Worm (Caenorhabditis elegans) whole organism, late embryonic: ENCODE measurements around the gene crh-2.

Source experiments
- C08G9.2 ChIP-seq: sonication (generic microtip); optimal IDR thresholded peaks from 2 replicates; lab custom pipeline; 2016; ENCODE audit warnings: mild to moderate bottlenecking, missing genetic modification characterization, moderate library complexity, missing compliant biosample characterization
- K02D7.2 ChIP-seq: sonication (generic microtip); optimal IDR thresholded peaks from 2 replicates; lab custom pipeline; 2017; ENCODE audit warnings: mild to moderate bottlenecking, missing genetic modification characterization, missing compliant biosample characterization
- ahr-1 ChIP-seq: sonication (generic microtip); optimal IDR thresholded peaks from 2 replicates; lab custom pipeline; 2016; ENCODE audit warnings: missing genetic modification characterization, missing compliant biosample characterization
- ama-1 ChIP-seq: fragments of 150-350 bp; optimal IDR thresholded peaks from 2 replicates; lab custom pipeline; 2014
- ceh-14 ChIP-seq: sonication (generic microtip); optimal IDR thresholded peaks from 2 replicates; lab custom pipeline; 2016; ENCODE audit warnings: missing genotype, missing genetic modification characterization, missing compliant biosample characterization
- ceh-18 ChIP-seq: sonication (generic microtip); optimal IDR thresholded peaks from 2 replicates; lab custom pipeline; 2016; ENCODE audit warnings: missing genetic modification characterization, missing compliant biosample characterization
- ceh-19 ChIP-seq: fragments of 200-800 bp; sonication (Bioruptor generic); optimal IDR thresholded peaks from 2 replicates; lab custom pipeline; 2018; ENCODE audit warnings: mild to moderate bottlenecking, missing genetic modification characterization, missing compliant biosample characterization
- ceh-2 ChIP-seq: sonication (generic microtip); optimal IDR thresholded peaks from 2 replicates; lab custom pipeline; 2016; ENCODE audit warnings: missing genotype, missing genetic modification characterization, missing compliant biosample characterization
- ceh-30 ChIP-seq: fragments of 150-350 bp; optimal IDR thresholded peaks from 2 replicates; lab custom pipeline; 2014; ENCODE audit warnings: missing biosample characterization, missing genetic modification characterization
- ceh-31 ChIP-seq: sonication (generic microtip); optimal IDR thresholded peaks from 2 replicates; lab custom pipeline; 2016; ENCODE audit warnings: missing genetic modification characterization, missing compliant biosample characterization
- ceh-34 ChIP-seq: sonication (generic microtip); optimal IDR thresholded peaks from 2 replicates; lab custom pipeline; 2016; ENCODE audit warnings: mild to moderate bottlenecking, missing genetic modification characterization, missing compliant biosample characterization
- ceh-45 ChIP-seq: fragments of 200-800 bp; sonication (Bioruptor generic); IDR thresholded peaks from 2 replicates; pipeline ENCODE4 v1.3.6; 2022; ENCODE audit warnings: missing genetic modification reagents, missing genetic modification characterization, missing compliant biosample characterization
- ceh-6 ChIP-seq: fragments of 200-800 bp; sonication (Bioruptor generic); optimal IDR thresholded peaks from 2 replicates; lab custom pipeline; 2018; ENCODE audit warnings: mild to moderate bottlenecking, missing genetic modification characterization, missing compliant biosample characterization
- ceh-9 ChIP-seq: sonication (generic microtip); optimal IDR thresholded peaks from 2 replicates; lab custom pipeline; 2016; ENCODE audit warnings: mild to moderate bottlenecking, missing genetic modification characterization, inconsistent platforms, missing compliant biosample characterization
- dve-1 ChIP-seq: sonication (generic microtip); optimal IDR thresholded peaks from 2 replicates; lab custom pipeline; 2017; ENCODE audit warnings: antibody characterized with exemption, mild to moderate bottlenecking, missing genetic modification characterization, missing compliant biosample characterization
- elt-2 ChIP-seq: sonication (generic microtip); optimal IDR thresholded peaks from 2 replicates; lab custom pipeline; 2016; ENCODE audit warnings: missing genetic modification reagents, missing genetic modification characterization, missing compliant biosample characterization
- elt-4 ChIP-seq: sonication (generic microtip); optimal IDR thresholded peaks from 2 replicates; lab custom pipeline; 2016; ENCODE audit warnings: missing genetic modification characterization, missing compliant biosample characterization
- ets-4 ChIP-seq: sonication (generic microtip); optimal IDR thresholded peaks from 2 replicates; lab custom pipeline; 2016; ENCODE audit warnings: missing genetic modification characterization, missing compliant biosample characterization
- fkh-6 ChIP-seq: sonication (generic microtip); optimal IDR thresholded peaks from 2 replicates; lab custom pipeline; 2016; ENCODE audit warnings: missing genetic modification characterization, missing compliant biosample characterization
- hlh-15 ChIP-seq: sonication (generic microtip); optimal IDR thresholded peaks from 2 replicates; lab custom pipeline; 2016; ENCODE audit warnings: missing genetic modification characterization, missing compliant biosample characterization
- hlh-30 ChIP-seq: sonication (generic microtip); optimal IDR thresholded peaks from 2 replicates; lab custom pipeline; 2017; ENCODE audit warnings: antibody characterized with exemption, missing genetic modification characterization, missing compliant biosample characterization; ENCODE audit not compliant: insufficient read depth
- hlh-6 ChIP-seq: sonication (generic microtip); optimal IDR thresholded peaks from 2 replicates; lab custom pipeline; 2016; ENCODE audit warnings: missing genotype, missing genetic modification characterization, missing compliant biosample characterization
- hlh-8 ChIP-seq: sonication (generic microtip); optimal IDR thresholded peaks from 2 replicates; lab custom pipeline; 2016; ENCODE audit warnings: missing genotype, missing genetic modification characterization, missing compliant biosample characterization
- lim-6 ChIP-seq: sonication (generic microtip); optimal IDR thresholded peaks from 2 replicates; lab custom pipeline; 2016; ENCODE audit warnings: missing genetic modification characterization, missing compliant biosample characterization
- lin-11 ChIP-seq: fragments of 200-800 bp; sonication (Bioruptor generic); optimal IDR thresholded peaks from 2 replicates; lab custom pipeline; 2018; ENCODE audit warnings: mild to moderate bottlenecking, missing genetic modification characterization, missing compliant biosample characterization
- madf-2 ChIP-seq: sonication (generic microtip); optimal IDR thresholded peaks from 2 replicates; lab custom pipeline; 2017; ENCODE audit warnings: missing genetic modification characterization, missing compliant biosample characterization
- nfya-1 ChIP-seq: sonication (generic microtip); optimal IDR thresholded peaks from 2 replicates; lab custom pipeline; 2017; ENCODE audit warnings: missing genetic modification characterization, mild to moderate bottlenecking, missing compliant biosample characterization, antibody characterized with exemption, moderate library complexity
- nhr-11 ChIP-seq: fragments of 150-350 bp; optimal IDR thresholded peaks from 2 replicates; lab custom pipeline; 2014; ENCODE audit warnings: missing biosample characterization, missing genetic modification characterization
- nhr-232 ChIP-seq: sonication (generic microtip); optimal IDR thresholded peaks from 2 replicates; lab custom pipeline; 2016; ENCODE audit warnings: missing genetic modification characterization, missing compliant biosample characterization
- pag-3 ChIP-seq: sonication (generic microtip); optimal IDR thresholded peaks from 2 replicates; lab custom pipeline; 2016; ENCODE audit warnings: missing compliant biosample characterization, missing genetic modification characterization, borderline replicate concordance
- pax-1 ChIP-seq: fragments of 150-350 bp; optimal IDR thresholded peaks from 2 replicates; lab custom pipeline; 2014; ENCODE audit warnings: missing biosample characterization, missing genetic modification characterization
- pha-2 ChIP-seq: sonication (generic microtip); optimal IDR thresholded peaks from 2 replicates; lab custom pipeline; 2017; ENCODE audit warnings: mild to moderate bottlenecking, missing genetic modification characterization, missing compliant biosample characterization
- pqm-1 ChIP-seq: sonication (generic microtip); optimal IDR thresholded peaks from 2 replicates; lab custom pipeline; 2016; ENCODE audit warnings: missing genetic modification characterization, missing compliant biosample characterization
- pros-1 ChIP-seq: fragments of 150-350 bp; optimal IDR thresholded peaks from 2 replicates; lab custom pipeline; 2014; ENCODE audit warnings: missing biosample characterization, missing genetic modification reagents, missing genetic modification characterization
- ref-2 ChIP-seq: sonication (generic microtip); optimal IDR thresholded peaks from 2 replicates; lab custom pipeline; 2016; ENCODE audit warnings: missing genetic modification characterization, missing compliant biosample characterization
- rnt-1 ChIP-seq: sonication (generic microtip); optimal IDR thresholded peaks from 2 replicates; lab custom pipeline; 2016; ENCODE audit warnings: missing genetic modification characterization, missing compliant biosample characterization
- tbx-2 ChIP-seq: sonication (generic microtip); optimal IDR thresholded peaks from 2 replicates; lab custom pipeline; 2016; ENCODE audit warnings: missing genetic modification characterization, missing compliant biosample characterization
- tbx-7 ChIP-seq: sonication (generic microtip); optimal IDR thresholded peaks from 2 replicates; lab custom pipeline; 2016; ENCODE audit warnings: missing genotype, missing genetic modification characterization, missing compliant biosample characterization
- ttx-3 ChIP-seq: sonication (generic microtip); optimal IDR thresholded peaks from 2 replicates; lab custom pipeline; 2016; ENCODE audit warnings: missing genetic modification reagents, missing genetic modification characterization, missing compliant biosample characterization
- unc-3 ChIP-seq, 2 experiments: fragments of 200-800 bp in 1 of 2; sonication (Bioruptor generic) in 1 of 2; sonication (generic microtip) in 1 of 2; conservative IDR thresholded peaks in 1 of 2; optimal IDR thresholded peaks in 1 of 2; 2 replicates each; pipeline versions ENCODE4 v1.3.6 to Lab custom; 2016 to 2022; ENCODE audit warnings: missing compliant biosample characterization in 2 of 2, missing genetic modification characterization in 2 of 2, missing genetic modification reagents in 1 of 2
- unc-42 ChIP-seq: sonication (generic microtip); optimal IDR thresholded peaks from 2 replicates; lab custom pipeline; 2016; ENCODE audit warnings: missing genotype, missing genetic modification characterization, missing compliant biosample characterization
- unc-55 ChIP-seq: sonication (generic microtip); optimal IDR thresholded peaks from 2 replicates; lab custom pipeline; 2017; ENCODE audit warnings: missing biosample characterization, missing genetic modification reagents, missing genetic modification characterization
- unc-86 ChIP-seq: sonication (generic microtip); optimal IDR thresholded peaks from 2 replicates; lab custom pipeline; 2016; ENCODE audit warnings: missing genetic modification characterization, missing compliant biosample characterization
- zip-5 ChIP-seq: sonication (generic microtip); optimal IDR thresholded peaks from 2 replicates; lab custom pipeline; 2016; ENCODE audit warnings: missing genetic modification characterization, missing compliant biosample characterization
- ztf-16 ChIP-seq: sonication (generic microtip); optimal IDR thresholded peaks from 2 replicates; lab custom pipeline; 2017; ENCODE audit warnings: missing genetic modification characterization, missing compliant biosample characterization

The crh-2 gene

DNA sequence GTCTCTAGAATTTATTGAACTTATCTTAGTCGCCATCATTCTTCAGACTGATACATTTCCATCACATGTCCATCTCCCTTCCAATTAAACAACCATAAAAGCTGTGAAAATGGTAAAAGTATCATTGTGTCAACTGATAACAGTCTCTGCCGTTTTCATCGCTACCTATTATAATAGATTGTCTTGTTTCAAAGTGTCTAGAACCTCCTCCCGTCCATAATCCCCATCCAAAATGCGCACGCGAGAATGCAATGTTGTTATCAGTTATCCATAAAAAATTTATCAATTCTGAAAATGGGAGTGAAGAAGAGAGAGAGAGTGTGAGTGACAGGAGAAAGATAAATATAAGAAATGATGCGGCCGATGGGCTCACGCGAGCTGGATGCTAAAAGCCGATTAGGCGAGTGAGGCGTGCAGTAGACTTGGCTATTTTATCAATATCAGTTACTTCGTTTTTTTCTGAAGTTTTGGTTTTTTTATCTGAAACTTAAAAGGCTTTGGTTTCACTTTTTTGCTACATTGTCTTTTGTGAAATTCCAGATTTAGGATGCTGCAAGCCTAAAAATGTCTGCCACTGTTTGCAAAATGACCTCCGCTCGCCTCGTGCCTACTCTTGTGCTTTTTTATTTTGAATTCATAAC, 14.7 kb upstream of the crh-2 start:
- TF ChIP-seq dve-1 (tag; lab: Kevin White, UChicago): peak; percentile 40
- peak; percentile 96 for TF ChIP-seq elt-2
- TF ChIP-seq pqm-1 (tag; lab: Kevin White, UChicago): peak; percentile 66
- TF ChIP-seq tbx-2 (tag; lab: Kevin White, UChicago): no peak

DNA sequence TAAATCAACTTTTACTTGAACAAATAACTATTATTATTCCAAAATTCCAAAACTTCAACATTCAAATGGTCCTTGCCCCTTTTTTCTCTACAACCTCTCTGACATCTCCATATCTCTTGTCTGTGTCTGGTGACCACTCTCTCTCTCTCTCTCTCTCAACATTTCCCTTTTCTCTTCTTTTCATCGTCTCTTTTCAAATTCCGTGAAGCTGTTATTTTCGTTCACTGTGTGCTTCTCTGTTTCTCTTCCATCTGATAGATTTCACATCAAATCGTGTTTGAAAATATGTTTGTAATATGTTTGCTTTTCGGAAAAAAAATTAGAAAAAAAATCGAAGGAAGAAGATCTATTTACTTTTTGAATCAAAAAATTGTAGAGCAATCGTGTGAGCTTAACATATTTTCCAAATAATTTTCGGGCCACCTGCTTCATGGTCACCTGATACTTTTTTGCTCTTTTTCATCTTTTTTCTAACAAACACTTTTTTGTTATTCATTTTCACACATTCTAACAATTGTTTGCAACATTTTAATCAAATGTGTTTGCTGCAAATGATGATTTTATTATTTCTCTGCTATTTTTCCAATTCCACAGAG, 13.7 kb upstream of the crh-2 start:
- TF ChIP-seq unc-42 (tag; lab: Kevin White, UChicago) (peak; percentile 10), ceh-9 (tag; lab: Kevin White, UChicago) (no peak), ama-1 (lab: Kevin White, UChicago) (no peak), ceh-45 (GFP tag; lab: Robert Waterston, UW) (no peak), unc-55 (GFP tag; lab: Kevin White, UChicago) (peak; percentile 59), hlh-15 (no peak), fkh-6 (tag; lab: Kevin White, UChicago) (no peak), elt-4 (tag; lab: Kevin White, UChicago) (no peak), nhr-11 (no peak), pax-1 (no peak), madf-2 (tag; lab: Kevin White, UChicago) (no peak), C08G9.2 (no peak), hlh-30 (tag; lab: Kevin White, UChicago) (peak; percentile 61), ceh-31 (no peak), ceh-18 (tag; lab: Kevin White, UChicago) (peak; percentile 31), ceh-6 (GFP tag; lab: Kevin White, UChicago) (no peak), unc-3 (GFP tag; conservative IDR thresholded peaks at IDR 0.05; lab: Robert Waterston, UW) (no peak), unc-3 (tag; optimal IDR thresholded peaks at IDR 0.05; lab: Kevin White, UChicago) (no peak), nfya-1 (tag; lab: Kevin White, UChicago) (peak; percentile 7), lin-11 (no peak), ceh-2 (tag; lab: Kevin White, UChicago) (no peak), ceh-34 (tag; lab: Kevin White, UChicago) (no peak)
- TF ChIP-seq, all 69 proteins: peak for 5

- TF ChIP-seq K02D7.2 (no peak), hlh-8 (tag; lab: Kevin White, UChicago) (no peak), hlh-15 (no peak), pqm-1 (tag; lab: Kevin White, UChicago) (no peak), nhr-232 (no peak), ztf-16 (tag; lab: Kevin White, UChicago) (no peak), ceh-30 (tag; lab: Kevin White, UChicago) (no peak), ahr-1 (tag; lab: Kevin White, UChicago) (no peak), lim-6 (tag; lab: Kevin White, UChicago) (no peak), tbx-2 (tag; lab: Kevin White, UChicago) (no peak), ets-4 (tag; lab: Kevin White, UChicago) (no peak), ref-2 (tag; lab: Kevin White, UChicago) (no peak), unc-86 (tag; lab: Kevin White, UChicago) (no peak), zip-5 (tag; lab: Kevin White, UChicago) (no peak)
- TF ChIP-seq, all 69 proteins: peak for 0
These were observed 12.1 kb upstream of the crh-2 start, which contains the start of gene msp-50 for ce11 chrII:5199497-5199896. Gene msp-50 (plus strand): TSS chrII:5199797.

DNA sequence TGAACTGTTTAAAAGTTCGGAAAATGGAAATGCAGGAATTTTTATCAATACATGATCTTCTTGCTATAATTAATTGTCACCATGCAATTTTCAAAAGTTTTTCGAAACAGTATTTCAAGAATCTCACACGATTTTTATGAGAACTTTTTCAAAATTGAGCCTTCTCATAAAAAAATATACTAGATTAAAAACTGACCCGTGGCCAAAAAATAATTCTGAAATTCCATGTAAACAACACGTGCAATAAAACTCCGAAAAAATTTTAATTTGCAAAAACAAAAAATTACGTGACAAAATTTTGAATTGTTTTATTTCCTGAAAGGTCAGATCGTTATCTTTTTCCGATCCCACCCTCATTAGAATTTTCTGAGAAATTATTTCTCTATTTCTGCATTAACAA, 8.1 kb upstream of the crh-2 start, which contains the start of gene C34F11.5:
C34F11.5 (plus strand) TSS at position 301 of the 400 bp plus-strand sequence.
- TF ChIP-seq pros-1 (tag; lab: Kevin White, UChicago) (no peak), rnt-1 (no peak), ceh-2 (tag; lab: Kevin White, UChicago) (no peak), pag-3 (no peak), unc-3 (GFP tag; conservative IDR thresholded peaks at IDR 0.05; lab: Robert Waterston, UW) (no peak), unc-3 (tag; optimal IDR thresholded peaks at IDR 0.05; lab: Kevin White, UChicago) (no peak), ceh-19 (GFP tag; lab: Kevin White, UChicago) (no peak), K02D7.2 (no peak), ahr-1 (tag; lab: Kevin White, UChicago) (no peak), pha-2 (tag; lab: Kevin White, UChicago) (no peak), ceh-14 (tag; lab: Kevin White, UChicago) (no peak), pax-1 (no peak), ceh-34 (tag; lab: Kevin White, UChicago) (no peak), tbx-7 (tag; lab: Kevin White, UChicago) (no peak), ttx-3 (tag; lab: Kevin White, UChicago) (no peak), hlh-6 (no peak), C08G9.2 (no peak)
